Worm (Caenorhabditis elegans) whole organism, L2 larva: Measurements from ENCODE around the gene bus-8B.
A peak's percentile ranks its signal among the peaks of the same experiment; 100 is the strongest.

Experiments
- R02D3.7 ChIP-seq: fragments of 150-350 bp; optimal IDR thresholded peaks from 2 replicates; lab custom pipeline; 2014; ENCODE audit warnings: missing biosample characterization, missing genetic modification characterization
- aly-2 ChIP-seq: fragments of 150-350 bp; optimal IDR thresholded peaks from 2 replicates; lab custom pipeline; 2014; ENCODE audit warnings: missing biosample characterization, missing genetic modification characterization
- elt-1 ChIP-seq: fragments of 150-350 bp; optimal IDR thresholded peaks from 2 replicates; lab custom pipeline; 2014; ENCODE audit warnings: missing biosample characterization, missing genetic modification characterization
- fos-1 ChIP-seq: fragments of 150-350 bp; optimal IDR thresholded peaks from 2 replicates; lab custom pipeline; 2014; ENCODE audit warnings: missing biosample characterization, missing genetic modification characterization
- lsy-2 ChIP-seq, 2 experiments: fragments of 150-350 bp in 1 of 2; sonication (generic microtip) in 1 of 2; optimal IDR thresholded peaks; 2 replicates each; lab custom pipeline; 2014 to 2017; ENCODE audit warnings: missing biosample characterization in 2 of 2, missing genetic modification characterization in 2 of 2
- sma-3 ChIP-seq: sonication (generic microtip); optimal IDR thresholded peaks from 2 replicates; lab custom pipeline; 2016; ENCODE audit warnings: missing genetic modification reagents, missing genetic modification characterization, missing compliant biosample characterization

DNA sequence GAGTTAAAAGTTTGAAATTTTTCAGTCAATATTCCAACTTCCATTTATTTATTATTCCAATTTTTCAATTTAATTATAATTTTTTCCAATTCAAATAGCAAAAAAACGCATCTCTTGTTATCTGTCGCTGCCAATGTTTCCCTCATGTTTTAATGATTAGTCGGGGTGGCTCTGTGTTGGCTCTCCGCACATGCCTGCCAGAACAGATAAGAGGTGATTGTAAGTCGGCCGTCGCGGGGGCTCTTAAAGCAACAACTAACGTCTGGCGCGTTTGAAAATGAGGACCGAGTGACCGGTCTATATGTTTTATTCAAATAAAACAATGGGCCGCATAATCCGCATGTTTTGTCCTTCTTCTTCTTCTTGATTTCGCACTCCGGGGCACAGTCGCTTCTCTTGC, 16.8 kb upstream of the bus-8B start:
- TF ChIP-seq fos-1 (tag; lab: Kevin White, UChicago) = peak; percentile 74
- no peak for TF ChIP-seq aly-2 (tag; lab: Kevin White, UChicago)
- TF ChIP-seq lsy-2 (tag; optimal IDR thresholded peaks at IDR 0.05; lab: Kevin White, UChicago) = no peak
- no peak for TF ChIP-seq R02D3.7 (tag; lab: Kevin White, UChicago)
- no peak for TF ChIP-seq elt-1
- TF ChIP-seq sma-3 (GFP tag; lab: Kevin White, UChicago) = no peak
